Fruit fly (Drosophila melanogaster): Measurements from ENCODE around the gene CG3719.
A peak's percentile ranks its signal among the peaks of the same experiment; 100 is the strongest.

CG3719 gene

dm6 chrX:1388148-1388703, 7.9 kb upstream of the CG3719 start (continued):
- TF ChIP-seq Hsf (GFP tag; optimal IDR thresholded peaks at IDR 0.05) (no peak), slou (GFP tag; optimal IDR thresholded peaks at IDR 0.05) (no peak), Jarid2 (GFP tag; optimal IDR thresholded peaks at IDR 0.05) (no peak), stc (GFP tag; IDR thresholded peaks at IDR 0.05) (no peak), gsb-n (tag; optimal IDR thresholded peaks at IDR 0.05) (no peak), CG34422 (GFP tag; IDR thresholded peaks at IDR 0.05) (no peak), CG5953 (GFP tag; IDR thresholded peaks at IDR 0.05) (no peak), dimm (GFP tag; IDR thresholded peaks at IDR 0.05) (no peak), Bdp1 (GFP tag; optimal IDR thresholded peaks at IDR 0.05) (no peak), CG13624 (GFP tag; optimal IDR thresholded peaks at IDR 0.05) (no peak), CG3281 (GFP tag; optimal IDR thresholded peaks at IDR 0.05) (no peak), YL-1 (GFP tag; optimal IDR thresholded peaks at IDR 0.05) (no peak), Mad (GFP tag; optimal IDR thresholded peaks at IDR 0.05) (no peak), CG15479 (GFP tag; optimal IDR thresholded peaks at IDR 0.05) (no peak), ase (GFP tag; IDR thresholded peaks at IDR 0.05) (no peak), Oaz (GFP tag; IDR thresholded peaks at IDR 0.05) (no peak), chn (GFP tag; optimal IDR thresholded peaks at IDR 0.05) (no peak), CG7372 (GFP tag; IDR thresholded peaks at IDR 0.05) (no peak), CG14860 (GFP tag; IDR thresholded peaks at IDR 0.05; ENCODE audit: partially characterized antibody) (no peak), vfl (GFP tag; optimal IDR thresholded peaks at IDR 0.05) (no peak), pros (GFP tag; optimal IDR thresholded peaks at IDR 0.05) (peak; percentile 75), CG17359 (tag; optimal IDR thresholded peaks at IDR 0.05) (no peak), ranshi (GFP tag; IDR thresholded peaks at IDR 0.05) (no peak), en (GFP tag; optimal IDR thresholded peaks at IDR 0.05) (no peak), Sox102F (GFP tag; optimal IDR thresholded peaks at IDR 0.05) (no peak), so (GFP tag; IDR thresholded peaks at IDR 0.05) (no peak), CG15011 (GFP tag; optimal IDR thresholded peaks at IDR 0.05) (no peak), twi (tag; optimal IDR thresholded peaks at IDR 0.05) (no peak), Hmr (GFP tag; optimal IDR thresholded peaks at IDR 0.05) (no peak), Camta (GFP tag; optimal IDR thresholded peaks at IDR 0.05) (no peak), Mes4 (GFP tag; optimal IDR thresholded peaks at IDR 0.05) (no peak), CG2712 (tag; optimal IDR thresholded peaks at IDR 0.05) (no peak), CG10543 (GFP tag; optimal IDR thresholded peaks at IDR 0.05) (peak; percentile 65), CG6272 (GFP tag; IDR thresholded peaks at IDR 0.05) (no peak), Eip74EF (GFP tag; optimal IDR thresholded peaks at IDR 0.05) (peak in 1 of 2 experiments; percentile 55), CG2875 (GFP tag; optimal IDR thresholded peaks at IDR 0.05) (no peak)

dm6 chrX:1387149-1387752, 7.0 kb upstream of the CG3719 start:
- no peak for TF ChIP-seq Dek (tag; optimal IDR thresholded peaks at IDR 0.05)
- TF ChIP-seq Ets97D (GFP tag; optimal IDR thresholded peaks at IDR 0.05) = no peak
- no peak for TF ChIP-seq p53 (GFP tag; optimal IDR thresholded peaks at IDR 0.05)
- TF ChIP-seq bsh (GFP tag; optimal IDR thresholded peaks at IDR 0.05) = peak in 1 of 2 experiments; percentile 2
- TF ChIP-seq odd (GFP tag; optimal IDR thresholded peaks at IDR 0.05) = no peak
- peak; percentile 31 for TF ChIP-seq Hmr (GFP tag; optimal IDR thresholded peaks at IDR 0.05)
- TF ChIP-seq Optix (GFP tag; IDR thresholded peaks at IDR 0.05) = no peak
- TF ChIP-seq CG1603 (tag; optimal IDR thresholded peaks at IDR 0.05) = peak; percentile 15
- no peak for TF ChIP-seq Hmx (GFP tag; optimal IDR thresholded peaks at IDR 0.05)
- TF ChIP-seq D19B (GFP tag; optimal IDR thresholded peaks at IDR 0.05) = no peak
- no peak for TF ChIP-seq CG15479 (GFP tag; optimal IDR thresholded peaks at IDR 0.05)
- TF ChIP-seq Chrac-16 (GFP tag; optimal IDR thresholded peaks at IDR 0.05) = no peak
- TF ChIP-seq CG9437 (GFP tag; optimal IDR thresholded peaks at IDR 0.05) = no peak
- TF ChIP-seq Hand (GFP tag; optimal IDR thresholded peaks at IDR 0.05) = no peak
- no peak for TF ChIP-seq shn (GFP tag; optimal IDR thresholded peaks at IDR 0.05)
- TF ChIP-seq Deaf1 (tag; optimal IDR thresholded peaks at IDR 0.05) = no peak
- no peak for TF ChIP-seq CG33557 (GFP tag; optimal IDR thresholded peaks at IDR 0.05)
- TF ChIP-seq PHDP (tag; optimal IDR thresholded peaks at IDR 0.05) = no peak

All from whole organism, embryonic.